Fruit fly (Drosophila melanogaster): ENCODE measurements around the gene CG4287.

CG4287 gene

DNA sequence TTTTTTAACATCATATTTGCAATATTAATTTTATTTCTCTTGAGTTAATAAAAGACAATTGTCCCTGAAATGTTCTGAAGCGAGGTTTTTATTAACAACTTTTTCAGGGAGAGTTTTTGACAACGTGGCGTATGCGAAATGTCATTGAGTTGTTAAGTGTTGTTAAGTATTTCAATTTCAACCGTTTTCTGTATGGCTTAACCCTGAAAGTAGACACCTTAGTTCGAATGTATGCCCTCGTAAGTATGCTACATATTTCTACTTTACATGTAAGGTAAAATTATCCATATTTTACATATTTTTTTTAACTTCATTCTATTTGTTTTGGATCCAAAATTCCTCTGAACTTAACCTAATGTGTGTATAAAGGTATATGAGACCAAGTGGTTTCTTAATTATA, 40.3 kb upstream of the CG4287 start (continued):
- TF ChIP-seq CG32772 (GFP tag; IDR thresholded peaks at IDR 0.05) (no peak), C15 (GFP tag; IDR thresholded peaks at IDR 0.05) (no peak), bsh (GFP tag; optimal IDR thresholded peaks at IDR 0.05) (peak in 1 of 2 experiments; percentile 6), trem (tag; optimal IDR thresholded peaks at IDR 0.05) (peak; percentile 41), CG17829 (tag; optimal IDR thresholded peaks at IDR 0.05) (peak; percentile 31), Ets97D (GFP tag; optimal IDR thresholded peaks at IDR 0.05) (peak; percentile 68), Doc3 (GFP tag; IDR thresholded peaks at IDR 0.05; ENCODE audit: partially characterized antibody) (peak; percentile 43; the same call in 1 of the 3 replicates), Rx (GFP tag; IDR thresholded peaks at IDR 0.05) (no peak), D19B (GFP tag; optimal IDR thresholded peaks at IDR 0.05) (no peak), dm (GFP tag; optimal IDR thresholded peaks at IDR 0.05) (peak; percentile 41), CG2202 (tag; optimal IDR thresholded peaks at IDR 0.05) (peak; percentile 29), gcm (GFP tag; optimal IDR thresholded peaks at IDR 0.05) (no peak), sisA (GFP tag; IDR thresholded peaks at IDR 0.05) (no peak), CG7786 (GFP tag; optimal IDR thresholded peaks at IDR 0.05) (no peak), scrt (GFP tag; optimal IDR thresholded peaks at IDR 0.05) (no peak), ind (GFP tag; optimal IDR thresholded peaks at IDR 0.05) (no peak), stwl (tag; optimal IDR thresholded peaks at IDR 0.05) (peak; percentile 100), sens (GFP tag) (peak; percentile 76), Dbx (GFP tag; IDR thresholded peaks at IDR 0.05) (0 out of 3 replicates have a peak, but pooled peaks have one; percentile 26), ci (GFP tag; IDR thresholded peaks at IDR 0.05) (peak; percentile 6; the same call in 1 of the 3 replicates), grn (GFP tag; optimal IDR thresholded peaks at IDR 0.05) (no peak), zen2 (GFP tag; IDR thresholded peaks at IDR 0.05; ENCODE audit: partially characterized antibody) (peak; percentile 78), Hmx (GFP tag; optimal IDR thresholded peaks at IDR 0.05) (no peak), ATbp (GFP tag; optimal IDR thresholded peaks at IDR 0.05) (no peak), wdn (GFP tag; IDR thresholded peaks at IDR 0.05) (no peak), CG4360 (GFP tag; IDR thresholded peaks at IDR 0.05) (no peak), CG14965 (GFP tag; optimal IDR thresholded peaks at IDR 0.05; ENCODE audit: borderline replicate concordance) (no peak), CG7963 (GFP tag; IDR thresholded peaks at IDR 0.05; ENCODE audit: partially characterized antibody) (peak; percentile 48; the same call in 1 of the 3 replicates), Six4 (GFP tag; optimal IDR thresholded peaks at IDR 0.05) (no peak), HmgZ (tag; optimal IDR thresholded peaks at IDR 0.05) (peak; percentile 40), CG2199 (GFP tag; IDR thresholded peaks at IDR 0.05) (peak; percentile 81), Sry-δ (GFP tag; optimal IDR thresholded peaks at IDR 0.05) (peak; percentile 1), sob (GFP tag; IDR thresholded peaks at IDR 0.05) (peak; percentile 62), nerfin-2 (GFP tag; IDR thresholded peaks at IDR 0.05; ENCODE audit: partially characterized antibody) (peak; percentile 45; the same call in 1 of the 2 replicates), Dfd (GFP tag; optimal IDR thresholded peaks at IDR 0.05) (no peak), lmd (GFP tag; IDR thresholded peaks at IDR 0.05) (no peak), az2 (GFP tag; optimal IDR thresholded peaks at IDR 0.05) (peak; percentile 5), Dll (GFP tag; IDR thresholded peaks at IDR 0.05; ENCODE audit: partially characterized antibody) (peak; percentile 57; the same call in 2 of the 4 replicates), chinmo (GFP tag; IDR thresholded peaks at IDR 0.05; ENCODE audit: partially characterized antibody) (peak; percentile 43; the same call in 2 of the 4 replicates), sug (tag; optimal IDR thresholded peaks at IDR 0.05) (no peak), Drgx (GFP tag; IDR thresholded peaks at IDR 0.05) (no peak), disco-r (GFP tag; optimal IDR thresholded peaks at IDR 0.05) (no peak), fd102C (GFP tag; optimal IDR thresholded peaks at IDR 0.05) (peak; percentile 47), CG15696 (tag; optimal IDR thresholded peaks at IDR 0.05) (peak; percentile 19), sna (GFP tag; IDR thresholded peaks at IDR 0.05; ENCODE audit: partially characterized antibody) (peak; percentile 73), CG2129 (GFP tag; IDR thresholded peaks at IDR 0.05; ENCODE audit: partially characterized antibody) (no peak), chn (GFP tag; optimal IDR thresholded peaks at IDR 0.05) (no peak), CG6791 (GFP tag; IDR thresholded peaks at IDR 0.05; ENCODE audit: partially characterized antibody) (peak; percentile 83), CG1529 (GFP tag; optimal IDR thresholded peaks at IDR 0.05) (no peak), CG10979 (tag; optimal IDR thresholded peaks at IDR 0.05) (peak; percentile 62)
